Fruit fly (Drosophila melanogaster): ENCODE data around the gene CG15357.

The CG15357 gene

DNA sequence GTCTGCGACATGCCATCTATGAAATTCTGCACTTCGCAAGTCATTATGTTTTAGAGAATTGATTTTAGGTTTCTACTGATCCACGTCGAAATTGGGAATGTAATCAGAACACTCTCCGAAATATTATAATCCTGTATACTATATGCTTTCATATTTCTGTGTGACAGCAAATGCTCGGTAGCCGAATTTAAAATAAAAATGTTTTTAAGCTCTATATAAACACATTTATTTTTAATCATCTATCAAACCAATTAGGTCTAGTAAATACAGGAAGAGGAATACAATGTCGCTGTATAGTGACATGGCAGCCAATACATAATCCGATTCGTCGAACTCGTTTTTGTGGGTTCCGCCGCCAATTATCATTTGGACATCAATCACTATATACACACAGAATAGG lies at the start of gene CG15357:
Gene CG15357 (minus strand): TSS at position 101 of the 400 bp plus-strand sequence.
- TF ChIP-seq CG11247 (GFP tag; IDR thresholded peaks at IDR 0.05) (no peak), zen (tag; optimal IDR thresholded peaks at IDR 0.05) (no peak), Dip3 (GFP tag; optimal IDR thresholded peaks at IDR 0.05) (no peak), fd96Cb (tag; optimal IDR thresholded peaks at IDR 0.05) (no peak), zen2 (GFP tag; IDR thresholded peaks at IDR 0.05; ENCODE audit: partially characterized antibody) (no peak), CG6175 (GFP tag; IDR thresholded peaks at IDR 0.05) (no peak), CG32772 (GFP tag; IDR thresholded peaks at IDR 0.05) (no peak), crol (GFP tag; IDR thresholded peaks at IDR 0.05) (no peak), Hr39 (optimal IDR thresholded peaks at IDR 0.05) (no peak)

DNA sequence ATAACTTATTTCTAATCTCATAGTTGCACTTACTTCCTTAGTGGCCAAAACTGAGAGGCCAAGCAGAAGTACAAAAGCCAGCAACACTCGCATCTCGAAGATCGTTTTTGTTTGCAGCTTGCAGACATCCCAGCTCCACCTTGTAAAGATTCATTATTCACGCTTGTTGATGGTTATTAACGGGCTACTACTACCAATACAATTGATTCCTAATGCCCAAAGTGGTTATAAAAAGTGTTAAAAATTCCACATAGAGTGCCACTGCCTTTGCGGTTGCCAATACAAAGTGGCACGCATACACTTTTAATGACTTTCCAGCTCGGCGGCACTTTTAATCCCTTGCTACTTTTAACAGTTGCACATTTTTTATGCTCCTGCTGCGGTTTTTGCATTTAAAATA lies 46.6 kb upstream of the CG15357 start, which contains the start of gene Obp22a:
Gene Obp22a (minus strand): TSS at position 101 of the 400 bp plus-strand sequence.
- no peak for TF ChIP-seq CG3407 (GFP tag; optimal IDR thresholded peaks at IDR 0.05)
- no peak for TF ChIP-seq Side (GFP tag; optimal IDR thresholded peaks at IDR 0.05)
- no peak for TF ChIP-seq CG11723 (GFP tag; optimal IDR thresholded peaks at IDR 0.05)
- TF ChIP-seq CG15073 (GFP tag; optimal IDR thresholded peaks at IDR 0.05): no peak
- TF ChIP-seq sr (GFP tag; IDR thresholded peaks at IDR 0.05): no peak
- TF ChIP-seq Awh (GFP tag; IDR thresholded peaks at IDR 0.05): no peak
- TF ChIP-seq CG14014 (GFP tag; IDR thresholded peaks at IDR 0.05): no peak
- no peak for TF ChIP-seq so (GFP tag; IDR thresholded peaks at IDR 0.05)
- TF ChIP-seq CG12744 (GFP tag; optimal IDR thresholded peaks at IDR 0.05): no peak
- TF ChIP-seq emc (GFP tag; optimal IDR thresholded peaks at IDR 0.05): no peak
- no peak for TF ChIP-seq CG7372 (GFP tag; IDR thresholded peaks at IDR 0.05)

DNA sequence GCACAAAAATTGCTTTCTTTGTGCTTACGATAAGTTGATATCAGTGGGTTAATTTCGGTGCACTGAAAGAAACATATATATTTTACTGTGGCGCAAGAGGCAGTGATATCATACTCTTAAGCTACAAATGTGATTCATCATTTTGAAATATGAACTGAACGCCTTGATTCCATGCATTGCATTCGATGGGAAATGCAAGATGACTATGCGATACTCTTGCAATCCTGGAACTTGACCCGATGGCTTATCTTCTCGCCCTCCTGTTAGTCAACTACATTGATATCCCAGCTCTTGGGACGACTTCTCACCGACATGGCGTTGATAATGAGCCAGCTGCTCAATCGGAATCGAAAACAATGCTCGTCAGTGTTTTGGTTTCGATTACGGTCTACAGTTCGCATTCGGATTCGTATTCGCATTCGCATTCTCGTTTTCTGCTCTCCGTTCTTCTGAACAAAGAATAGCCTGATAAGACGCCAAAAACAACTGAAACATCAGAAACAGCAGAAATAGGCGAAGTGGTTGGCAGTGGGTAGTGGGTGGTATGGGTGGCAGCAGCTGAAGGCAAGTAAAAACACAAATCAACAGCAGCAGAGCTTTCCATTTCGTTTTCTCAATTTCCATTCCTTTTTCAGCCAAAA lies 43.9 kb upstream of the CG15357 start:
- TF ChIP-seq lbe (GFP tag; optimal IDR thresholded peaks at IDR 0.05): peak; percentile 43
- peak; percentile 53 for TF ChIP-seq CG31224 (GFP tag; IDR thresholded peaks at IDR 0.05)
- TF ChIP-seq Ravus (GFP tag; IDR thresholded peaks at IDR 0.05): no peak
- no peak for TF ChIP-seq hkb (optimal IDR thresholded peaks at IDR 0.05)
- TF ChIP-seq hkb (GFP tag; IDR thresholded peaks at IDR 0.05): no peak
- TF ChIP-seq corto (GFP tag; optimal IDR thresholded peaks at IDR 0.05): peak; percentile 68
- TF ChIP-seq nom (GFP tag; optimal IDR thresholded peaks at IDR 0.05): peak; percentile 45

DNA sequence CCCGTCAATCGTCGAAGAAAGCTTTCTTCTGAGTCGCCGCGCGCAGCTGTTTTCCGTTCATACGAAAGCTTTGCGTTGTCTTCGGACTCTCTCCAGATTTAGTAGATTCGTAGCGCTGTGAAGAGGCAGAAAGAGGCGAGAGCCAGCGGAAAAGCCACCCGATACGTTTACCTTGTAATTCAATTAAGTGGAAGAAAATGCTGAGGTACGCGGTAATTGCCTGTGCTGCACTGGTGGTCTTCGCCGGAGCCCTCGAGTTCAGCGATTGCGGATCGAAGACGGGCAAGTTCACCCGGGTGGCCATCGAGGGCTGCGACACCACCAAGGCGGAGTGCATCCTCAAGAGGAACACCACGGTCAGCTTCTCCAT lies 42.7 kb upstream of the CG15357 start, which contains the start of gene Npc2a:
Gene Npc2a (plus strand): TSS at position 99 of the 370 bp plus-strand sequence.
- TF ChIP-seq gsb (GFP tag; IDR thresholded peaks at IDR 0.05) (no peak), hkb (optimal IDR thresholded peaks at IDR 0.05) (no peak), hkb (GFP tag; IDR thresholded peaks at IDR 0.05) (no peak), Jarid2 (GFP tag; optimal IDR thresholded peaks at IDR 0.05) (peak; percentile 54), Trl (optimal IDR thresholded peaks at IDR 0.05) (peak in 1 of 2 experiments; percentile 0), Trl (GFP tag; optimal IDR thresholded peaks at IDR 0.05) (no peak), rib (GFP tag; IDR thresholded peaks at IDR 0.05) (no peak), emc (GFP tag; optimal IDR thresholded peaks at IDR 0.05) (no peak), nom (GFP tag; optimal IDR thresholded peaks at IDR 0.05) (peak; percentile 21), ab (GFP tag; optimal IDR thresholded peaks at IDR 0.05) (no peak), CG33213 (GFP tag; optimal IDR thresholded peaks at IDR 0.05) (no peak), Ravus (GFP tag; IDR thresholded peaks at IDR 0.05) (no peak), CG3281 (GFP tag; optimal IDR thresholded peaks at IDR 0.05) (no peak), Ets65A (GFP tag) (peak; percentile 32), crp (GFP tag; optimal IDR thresholded peaks at IDR 0.05) (no peak), chinmo (GFP tag; IDR thresholded peaks at IDR 0.05; ENCODE audit: partially characterized antibody) (no peak), kah (GFP tag; optimal IDR thresholded peaks at IDR 0.05) (no peak), Eip74EF (GFP tag; optimal IDR thresholded peaks at IDR 0.05) (no peak), CG4854 (GFP tag; optimal IDR thresholded peaks at IDR 0.05) (no peak), CG31224 (GFP tag; IDR thresholded peaks at IDR 0.05) (no peak), Pdp1 (GFP tag; optimal IDR thresholded peaks at IDR 0.05) (no peak), Gug (GFP tag; IDR thresholded peaks at IDR 0.05) (0 out of 4 replicates have a peak, but pooled peaks have one; percentile 2), Camta (GFP tag; optimal IDR thresholded peaks at IDR 0.05) (peak; percentile 5), so (GFP tag; IDR thresholded peaks at IDR 0.05) (0 out of 3 replicates have a peak, but pooled peaks have one; percentile 31), sens (GFP tag) (peak; percentile 23), MBD-R2 (GFP tag; IDR thresholded peaks at IDR 0.05) (peak; percentile 7; the same call in 1 of the 2 replicates), ci (GFP tag; IDR thresholded peaks at IDR 0.05) (0 out of 3 replicates have a peak, but pooled peaks have one; percentile 28)
